Fruit fly (Drosophila melanogaster) whole organism, embryonic: ENCODE data around the gene CG32106.

Source experiments
- BEAF-32 ChIP-seq: fragments of 200-800 bp; sonication (Bioruptor generic); optimal IDR thresholded peaks from 3 replicates; lab custom pipeline; 2017; ENCODE audit warnings: missing biosample characterization, missing genetic modification characterization, mild to moderate bottlenecking, moderate library complexity, missing genetic modification reagents
- CG10565 ChIP-seq: fragments of 200-800 bp; sonication (Bioruptor generic); optimal IDR thresholded peaks from 3 replicates; lab custom pipeline; 2016; ENCODE audit warnings: missing biosample characterization, mild to moderate bottlenecking, missing genetic modification characterization
- CG11696 ChIP-seq: fragments of 200-800 bp; sonication (Bioruptor generic); IDR thresholded peaks from 2 replicates; pipeline ENCODE4 v1.3.6; 2022; ENCODE audit warnings: missing biosample characterization, missing genetic modification characterization
- CG12391 ChIP-seq: fragments of 200-800 bp; sonication (Bioruptor generic); optimal IDR thresholded peaks from 3 replicates; lab custom pipeline; 2018; ENCODE audit warnings: missing biosample characterization, mild to moderate bottlenecking, missing genetic modification characterization, moderate library complexity
- CG12769 ChIP-seq: fragments of 200-800 bp; sonication (Bioruptor generic); optimal IDR thresholded peaks from 2 replicates; lab custom pipeline; 2019; ENCODE audit warnings: missing biosample characterization, mild to moderate bottlenecking, missing genetic modification characterization, moderate library complexity
- CG13287 ChIP-seq: fragments of 200-800 bp; sonication (Bioruptor generic); IDR thresholded peaks from 2 replicates; pipeline ENCODE4 v1.3.6; 2022; ENCODE audit warnings: missing biosample characterization, missing genetic modification characterization; ENCODE audit not compliant: partially characterized antibody
- CG14710 ChIP-seq: fragments of 200-800 bp; sonication (Bioruptor generic); optimal IDR thresholded peaks from 3 replicates; lab custom pipeline; 2019; ENCODE audit warnings: missing biosample characterization, mild to moderate bottlenecking, missing genetic modification characterization, moderate library complexity
- CG18476 ChIP-seq: fragments of 200-800 bp; sonication (Bioruptor generic); optimal IDR thresholded peaks from 2 replicates; lab custom pipeline; 2016; ENCODE audit warnings: missing biosample characterization, mild to moderate bottlenecking, missing genetic modification characterization
- CG32767 ChIP-seq: fragments of 200-800 bp; sonication (Bioruptor generic); IDR thresholded peaks from 2 replicates; pipeline ENCODE4 v1.3.6; 2022; ENCODE audit warnings: missing biosample characterization, missing genetic modification characterization
- CG3281 ChIP-seq: fragments of 200-800 bp; sonication (Bioruptor generic); optimal IDR thresholded peaks from 3 replicates; lab custom pipeline; 2017; ENCODE audit warnings: missing biosample characterization, mild to moderate bottlenecking, missing genetic modification characterization
- CG43689 ChIP-seq: fragments of 200-800 bp; sonication (Bioruptor generic); IDR thresholded peaks from 2 replicates; pipeline ENCODE4 v1.3.6; 2022; ENCODE audit warnings: missing biosample characterization, missing genetic modification characterization
- CG4854 ChIP-seq: fragments of 200-800 bp; sonication (Bioruptor generic); optimal IDR thresholded peaks from 2 replicates; lab custom pipeline; 2016; ENCODE audit warnings: missing biosample characterization, missing genetic modification characterization, inconsistent platforms
- CG5245 ChIP-seq: fragments of 200-800 bp; sonication (Bioruptor generic); optimal IDR thresholded peaks from 3 replicates; lab custom pipeline; 2016; ENCODE audit warnings: missing biosample characterization, missing genetic modification characterization
- CG7786 ChIP-seq: fragments of 200-800 bp; sonication (Bioruptor generic); optimal IDR thresholded peaks from 2 replicates; lab custom pipeline; 2016; ENCODE audit warnings: missing biosample characterization, missing genetic modification characterization
- CG8281 ChIP-seq: fragments of 200-800 bp; sonication (Bioruptor generic); optimal IDR thresholded peaks from 2 replicates; lab custom pipeline; 2018; ENCODE audit warnings: missing biosample characterization, mild to moderate bottlenecking, missing genetic modification characterization, moderate library complexity
- CG8290 ChIP-seq, 3 experiments: fragments of 200-800 bp; sonication (Bioruptor generic); optimal IDR thresholded peaks; 2 replicates each; lab custom pipeline; 2016 to 2019; ENCODE audit warnings: missing biosample characterization in 3 of 3, missing genetic modification characterization in 3 of 3, mild to moderate bottlenecking in 2 of 3, moderate library complexity in 1 of 3
- CG8924 ChIP-seq: fragments of 200-800 bp; optimal IDR thresholded peaks from 3 replicates; lab custom pipeline; 2019; ENCODE audit warnings: missing biosample characterization, mild to moderate bottlenecking, missing genetic modification characterization, moderate library complexity
- Fer1 ChIP-seq: fragments of 200-800 bp; sonication (Bioruptor generic); optimal IDR thresholded peaks from 2 replicates; lab custom pipeline; 2017; ENCODE audit warnings: missing biosample characterization, mild to moderate bottlenecking, missing genetic modification characterization
- Fer3 ChIP-seq: fragments of 200-800 bp; sonication (Bioruptor generic); optimal IDR thresholded peaks from 2 replicates; lab custom pipeline; 2018; ENCODE audit warnings: missing biosample characterization, mild to moderate bottlenecking, missing genetic modification characterization, moderate library complexity
- HmgZ ChIP-seq: fragments of 200-800 bp; sonication (Bioruptor generic); optimal IDR thresholded peaks from 2 replicates; lab custom pipeline; 2018; ENCODE audit warnings: missing biosample characterization, mild to moderate bottlenecking, missing genetic modification characterization
- Hsf ChIP-seq: fragments of 200-800 bp; sonication (Bioruptor generic); optimal IDR thresholded peaks from 3 replicates; lab custom pipeline; 2016; ENCODE audit warnings: missing biosample characterization, missing genetic modification characterization
- Kr ChIP-seq: fragments of 200-800 bp; sonication (Bioruptor generic); optimal IDR thresholded peaks from 2 replicates; lab custom pipeline; 2017; ENCODE audit warnings: missing biosample characterization, mild to moderate bottlenecking, missing genetic modification characterization
- Lpt ChIP-seq: fragments of >200 bp; optimal IDR thresholded peaks from 2 replicates; lab custom pipeline; 2018; ENCODE audit warnings: missing biosample characterization, missing genetic modification characterization
- NC2β ChIP-seq: fragments of 200-800 bp; sonication (Bioruptor generic); optimal IDR thresholded peaks from 2 replicates; lab custom pipeline; 2016; ENCODE audit warnings: missing biosample characterization, missing genetic modification characterization
- Nf-YC ChIP-seq: fragments of 200-800 bp; optimal IDR thresholded peaks from 3 replicates; lab custom pipeline; 2019; ENCODE audit warnings: missing biosample characterization, mild to moderate bottlenecking, missing genetic modification characterization, moderate library complexity
- Optix ChIP-seq: fragments of 200-800 bp; sonication (Bioruptor generic); IDR thresholded peaks from 3 replicates; pipeline ENCODE4 v1.3.6; 2022; ENCODE audit warnings: missing biosample characterization, missing genetic modification characterization
- Xbp1 ChIP-seq: fragments of 200-800 bp; sonication (Bioruptor generic); optimal IDR thresholded peaks from 3 replicates; lab custom pipeline; 2016; ENCODE audit warnings: missing biosample characterization, mild to moderate bottlenecking, missing genetic modification characterization
- cad ChIP-seq: fragments of >200 bp; optimal IDR thresholded peaks from 2 replicates; lab custom pipeline; 2017; ENCODE audit warnings: missing biosample characterization, missing genetic modification characterization
- dmrt99B ChIP-seq: fragments of 200-800 bp; sonication (Bioruptor generic); optimal IDR thresholded peaks from 2 replicates; lab custom pipeline; 2018; ENCODE audit warnings: missing biosample characterization, mild to moderate bottlenecking, missing genetic modification characterization, moderate library complexity
- ems ChIP-seq: fragments of 200-800 bp; sonication (Bioruptor generic); optimal IDR thresholded peaks from 3 replicates; lab custom pipeline; 2016; ENCODE audit warnings: missing biosample characterization, missing genetic modification characterization
- exex ChIP-seq: fragments of 200-800 bp; sonication (Bioruptor generic); optimal IDR thresholded peaks from 4 replicates; lab custom pipeline; 2018; ENCODE audit warnings: missing biosample characterization, mild to moderate bottlenecking, missing genetic modification characterization, moderate library complexity
- grau ChIP-seq: fragments of 200-800 bp; optimal IDR thresholded peaks from 3 replicates; lab custom pipeline; 2019; ENCODE audit warnings: missing biosample characterization, mild to moderate bottlenecking, missing genetic modification characterization, moderate library complexity
- gro ChIP-seq: fragments of 200-800 bp; sonication (Bioruptor generic); optimal IDR thresholded peaks from 2 replicates; lab custom pipeline; 2016; ENCODE audit warnings: missing biosample characterization, missing genetic modification characterization
- gt ChIP-seq: fragments of 200-800 bp; sonication (Bioruptor generic); IDR thresholded peaks from 2 replicates; pipeline ENCODE4 v1.3.6; 2022; ENCODE audit warnings: missing biosample characterization, missing genetic modification characterization
- hb ChIP-seq: fragments of 200-800 bp; sonication (Bioruptor generic); IDR thresholded peaks from 3 replicates; pipeline ENCODE4 v1.3.6; 2022; ENCODE audit warnings: missing biosample characterization, missing genetic modification characterization; ENCODE audit not compliant: partially characterized antibody
- hth ChIP-seq: fragments of >200 bp; optimal IDR thresholded peaks from 2 replicates; lab custom pipeline; 2017; ENCODE audit warnings: inconsistent platforms
- jigr1 ChIP-seq: fragments of 200-800 bp; sonication (Bioruptor generic); IDR thresholded peaks from 3 replicates; pipeline ENCODE4 v1.3.6; 2022; ENCODE audit warnings: missing biosample characterization, missing genetic modification characterization
- kay ChIP-seq: fragments of 200-800 bp; sonication (Bioruptor generic); optimal IDR thresholded peaks from 2 replicates; lab custom pipeline; 2016; ENCODE audit warnings: missing biosample characterization, missing genetic modification characterization
- lov ChIP-seq, 2 experiments: fragments of 200-800 bp in 1 of 2; fragments of >200 bp in 1 of 2; sonication (Bioruptor generic) in 1 of 2; IDR thresholded peaks in 1 of 2; optimal IDR thresholded peaks in 1 of 2; 2 replicates in 1 of 2; 3 replicates in 1 of 2; pipeline versions ENCODE4 v1.3.6 to Lab custom; 2017 to 2022; ENCODE audit warnings: missing biosample characterization in 1 of 2, missing genetic modification characterization in 1 of 2
- luna ChIP-seq: fragments of 200-800 bp; sonication (Bioruptor generic); optimal IDR thresholded peaks from 2 replicates; lab custom pipeline; 2016; ENCODE audit warnings: missing biosample characterization, missing genetic modification characterization
- mirr ChIP-seq: fragments of 200-800 bp; sonication (Bioruptor generic); optimal IDR thresholded peaks from 3 replicates; lab custom pipeline; 2018; ENCODE audit warnings: missing biosample characterization, mild to moderate bottlenecking, missing genetic modification characterization
- pfk ChIP-seq: fragments of 200-800 bp; sonication (Bioruptor generic); optimal IDR thresholded peaks from 2 replicates; lab custom pipeline; 2018; ENCODE audit warnings: missing biosample characterization, mild to moderate bottlenecking, missing genetic modification characterization, moderate library complexity
- psq ChIP-seq: fragments of 200-800 bp; sonication (Bioruptor generic); optimal IDR thresholded peaks from 2 replicates; lab custom pipeline; 2017; ENCODE audit warnings: missing biosample characterization, missing genetic modification characterization
- pum ChIP-seq: fragments of 200-800 bp; sonication (Bioruptor generic); optimal IDR thresholded peaks from 2 replicates; lab custom pipeline; 2016; ENCODE audit warnings: missing biosample characterization, missing genetic modification characterization
- repo ChIP-seq: fragments of 200-800 bp; sonication (Bioruptor generic); optimal IDR thresholded peaks from 2 replicates; lab custom pipeline; 2016; ENCODE audit warnings: missing biosample characterization, missing genetic modification characterization
- sima ChIP-seq: fragments of 200-800 bp; sonication (Bioruptor generic); optimal IDR thresholded peaks from 2 replicates; lab custom pipeline; 2016; ENCODE audit warnings: missing biosample characterization, missing genetic modification characterization
- ssp ChIP-seq: fragments of 200-800 bp; sonication (Bioruptor generic); IDR thresholded peaks from 2 replicates; pipeline ENCODE4 v1.3.6; 2022; ENCODE audit warnings: missing biosample characterization, missing genetic modification characterization
- stwl ChIP-seq: fragments of 200-800 bp; sonication (Bioruptor generic); optimal IDR thresholded peaks from 3 replicates; lab custom pipeline; 2018; ENCODE audit warnings: missing biosample characterization, mild to moderate bottlenecking, missing genetic modification characterization, moderate library complexity
- tx ChIP-seq: fragments of 200-800 bp; sonication (Bioruptor generic); optimal IDR thresholded peaks from 2 replicates; lab custom pipeline; 2016; ENCODE audit warnings: missing biosample characterization, missing genetic modification characterization
- wdn ChIP-seq: fragments of 200-800 bp; sonication (Bioruptor generic); IDR thresholded peaks from 2 replicates; pipeline ENCODE4 v1.3.6; 2022; ENCODE audit warnings: missing biosample characterization, missing genetic modification characterization

Gene CG32106

dm6 chr3L:12792933-12793448 lies 14.5 kb upstream of the CG32106 start (continued):
- TF ChIP-seq Fer1 (GFP tag; lab: Kevin White, UChicago) (peak; percentile 74), CG3281 (GFP tag; lab: Kevin White, UChicago) (peak; percentile 72), Xbp1 (GFP tag; lab: Kevin White, UChicago) (peak; percentile 17), ems (no peak), gro (GFP tag; lab: Kevin White, UChicago) (no peak), CG12769 (tag; lab: Kevin White, UChicago) (no peak), Fer3 (tag; lab: Kevin White, UChicago) (peak; percentile 76), CG18476 (GFP tag; lab: Kevin White, UChicago) (peak; percentile 10), lov (optimal IDR thresholded peaks at IDR 0.05; lab: Kevin White, UChicago) (no peak), lov (GFP tag; IDR thresholded peaks at IDR 0.05; lab: Robert Waterston, UW) (no peak), hb (GFP tag; lab: Robert Waterston, UW) (no peak), CG8924 (tag; lab: Kevin White, UChicago) (peak; percentile 75), gt (GFP tag; lab: Robert Waterston, UW) (no peak), dmrt99B (tag; lab: Kevin White, UChicago) (peak; percentile 76), CG14710 (tag; lab: Kevin White, UChicago) (peak; percentile 47), Optix (no peak), wdn (0 out of 2 replicates have a peak, but pooled peaks have one; percentile 9), CG8290 (GFP tag; optimal IDR thresholded peaks at IDR 0.05; lab: Kevin White, UChicago) (peak; percentile 50), CG8290 (tag; optimal IDR thresholded peaks at IDR 0.05; lab: Kevin White, UChicago) (peak in 1 of 2 experiments; percentile 4), luna (GFP tag; lab: Kevin White, UChicago) (no peak), Lpt (GFP tag; lab: Kevin White, UChicago) (no peak), repo (GFP tag; lab: Kevin White, UChicago) (no peak), pfk (no peak), hth (lab: Kevin White, UChicago) (no peak), kay (GFP tag; lab: Kevin White, UChicago) (peak; percentile 8), exex (tag; lab: Kevin White, UChicago) (peak; percentile 28), CG32767 (GFP tag; lab: Robert Waterston, UW) (0 out of 2 replicates have a peak, but pooled peaks have one; percentile 33), Nf-YC (tag; lab: Kevin White, UChicago) (peak; percentile 63), mirr (GFP tag; lab: Kevin White, UChicago) (peak; percentile 27), tx (no peak), CG10565 (no peak), stwl (tag; lab: Kevin White, UChicago) (no peak), grau (tag; lab: Kevin White, UChicago) (peak; percentile 82), cad (GFP tag; lab: Kevin White, UChicago) (no peak), BEAF-32 (GFP tag; lab: Kevin White, UChicago) (no peak), CG5245 (peak; percentile 10), CG7786 (GFP tag; lab: Kevin White, UChicago) (peak; percentile 8), NC2β (peak; percentile 1), HmgZ (tag; lab: Kevin White, UChicago) (peak; percentile 61), CG8281 (tag; lab: Kevin White, UChicago) (no peak), CG13287 (GFP tag; lab: Robert Waterston, UW) (no peak), Kr (GFP tag; lab: Kevin White, UChicago) (no peak), sima (GFP tag; lab: Kevin White, UChicago) (no peak), psq (GFP tag; lab: Kevin White, UChicago) (no peak), CG12391 (peak; percentile 74), pum (peak; percentile 51), ssp (no peak), CG4854 (GFP tag; lab: Kevin White, UChicago) (peak; percentile 23), CG43689 (no peak), Hsf (GFP tag; lab: Kevin White, UChicago) (peak; percentile 21), CG11696 (peak; percentile 78), jigr1 (GFP tag; lab: Robert Waterston, UW) (no peak)
